Fruit fly (Drosophila melanogaster): ENCODE results near the gene CG5114.

The CG5114 gene

dm6 chr3L:14977536-14978495 lies 4.8 kb upstream of the CG5114 start (continued):
- TF ChIP-seq chif (GFP tag; optimal IDR thresholded peaks at IDR 0.05) (peak in 1 of 2 experiments; percentile 59), CG18619 (GFP tag; optimal IDR thresholded peaks at IDR 0.05) (peak; percentile 53), CG18599 (GFP tag; optimal IDR thresholded peaks at IDR 0.05) (no peak), CG9215 (GFP tag; IDR thresholded peaks at IDR 0.05) (no peak), jigr1 (GFP tag; IDR thresholded peaks at IDR 0.05) (no peak), Dad (GFP tag; optimal IDR thresholded peaks at IDR 0.05) (no peak), CG10147 (GFP tag; optimal IDR thresholded peaks at IDR 0.05) (no peak), Awh (GFP tag; IDR thresholded peaks at IDR 0.05) (no peak; the same call in 1 of the 2 replicates), CG16779 (GFP tag; IDR thresholded peaks at IDR 0.05) (no peak), salm (tag; optimal IDR thresholded peaks at IDR 0.05) (no peak), Pdp1 (GFP tag; optimal IDR thresholded peaks at IDR 0.05) (peak in 1 of 2 experiments; percentile 48), inv (GFP tag; IDR thresholded peaks at IDR 0.05; ENCODE audit: partially characterized antibody) (no peak), pan (optimal IDR thresholded peaks at IDR 0.05) (no peak), pan (GFP tag; optimal IDR thresholded peaks at IDR 0.05 in 1 of 2, IDR thresholded peaks at IDR 0.05 in 1 of 2) (no peak), CG31224 (GFP tag; IDR thresholded peaks at IDR 0.05) (no peak), corto (GFP tag; optimal IDR thresholded peaks at IDR 0.05) (no peak), Myb (GFP tag; optimal IDR thresholded peaks at IDR 0.05) (no peak), HmgZ (tag; optimal IDR thresholded peaks at IDR 0.05) (peak; percentile 33), BEAF-32 (GFP tag; optimal IDR thresholded peaks at IDR 0.05) (no peak), slou (GFP tag; optimal IDR thresholded peaks at IDR 0.05) (no peak), maf-S (GFP tag; optimal IDR thresholded peaks at IDR 0.05) (no peak), CG7271 (tag; optimal IDR thresholded peaks at IDR 0.05) (no peak), CG4328 (GFP tag; optimal IDR thresholded peaks at IDR 0.05) (no peak), CG30431 (GFP tag; optimal IDR thresholded peaks at IDR 0.05) (peak; percentile 36), Drgx (GFP tag; IDR thresholded peaks at IDR 0.05) (no peak), CG8290 (GFP tag; optimal IDR thresholded peaks at IDR 0.05) (peak; percentile 7), CG8290 (tag; optimal IDR thresholded peaks at IDR 0.05) (peak in 1 of 2 experiments; percentile 56), Oaz (GFP tag; IDR thresholded peaks at IDR 0.05) (no peak), nmo (GFP tag; optimal IDR thresholded peaks at IDR 0.05) (peak; percentile 73), B-H2 (GFP tag; optimal IDR thresholded peaks at IDR 0.05) (no peak), crp (GFP tag; optimal IDR thresholded peaks at IDR 0.05) (peak in 1 of 2 experiments; percentile 3), CG10979 (tag; optimal IDR thresholded peaks at IDR 0.05) (peak; percentile 77), Gug (GFP tag; IDR thresholded peaks at IDR 0.05) (peak; percentile 68; the same call in 3 of the 4 replicates), CG11504 (tag; optimal IDR thresholded peaks at IDR 0.05) (peak; percentile 64), tup (GFP tag; optimal IDR thresholded peaks at IDR 0.05) (no peak), ranshi (GFP tag; IDR thresholded peaks at IDR 0.05) (no peak; the same call in 1 of the 2 replicates), fd96Cb (tag; optimal IDR thresholded peaks at IDR 0.05) (peak; percentile 42), Nf-YA (GFP tag; IDR thresholded peaks at IDR 0.05) (no peak), ato (GFP tag; IDR thresholded peaks at IDR 0.05; ENCODE audit: partially characterized antibody) (peak; percentile 38; the same call in 1 of the 2 replicates), CG34376 (GFP tag; optimal IDR thresholded peaks at IDR 0.05) (peak; percentile 46), E2f2 (GFP tag; IDR thresholded peaks at IDR 0.05) (0 out of 2 replicates have a peak, but pooled peaks have one; percentile 29), Taf1 (GFP tag; IDR thresholded peaks at IDR 0.05) (no peak), CG13296 (GFP tag; optimal IDR thresholded peaks at IDR 0.05) (no peak), CG13424 (tag; optimal IDR thresholded peaks at IDR 0.05) (peak; percentile 43), bowl (GFP tag; IDR thresholded peaks at IDR 0.05) (no peak), mirr (GFP tag; optimal IDR thresholded peaks at IDR 0.05) (peak; percentile 29), CG11695 (GFP tag; IDR thresholded peaks at IDR 0.05) (0 out of 3 replicates have a peak, but pooled peaks have one; percentile 8), CG12659 (GFP tag; optimal IDR thresholded peaks at IDR 0.05) (peak; percentile 10)

All from whole organism, embryonic.